Fruit fly (Drosophila melanogaster) S2 (cell line): ENCODE results near the gene CG9967.

Experiments
- CG8478 ChIP-seq: fragments of >200 bp; optimal IDR thresholded peaks from 2 replicates; lab custom pipeline; 2018
- CTCF ChIP-seq, 2 experiments: fragments of >200 bp; optimal IDR thresholded peaks; 2 replicates each; lab custom pipeline; 2018

DNA sequence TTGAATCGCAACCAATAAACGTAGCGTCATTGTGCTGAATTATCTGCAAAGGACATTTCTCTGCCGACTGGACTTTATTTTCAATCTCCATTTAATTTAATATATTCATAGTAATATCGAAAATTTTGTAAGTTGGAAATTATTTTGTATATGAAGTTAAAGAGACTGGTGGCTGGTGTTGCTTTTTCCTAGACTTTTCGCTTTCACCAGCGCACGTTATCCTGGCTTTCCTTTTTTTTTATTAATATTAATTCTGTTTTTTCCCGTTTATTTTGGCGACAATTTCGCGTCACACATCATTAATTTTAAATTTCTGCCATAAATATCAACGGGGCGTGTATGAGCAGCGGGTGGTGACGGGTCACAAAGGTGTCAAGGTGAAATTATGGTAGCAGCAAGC, 91.9 kb downstream of the CG9967 start, which contains the start of gene CG34049:
- TF ChIP-seq CTCF (optimal IDR thresholded peaks at IDR 0.05; lab: Kevin White, UChicago) (no peak), CG8478 (no peak)
